Fruit fly (Drosophila melanogaster) whole organism, prepupa: ENCODE data around the gene CG46426.

Experiments used
- CG10631 ChIP-seq: fragments of 200-800 bp; sonication (Bioruptor generic); optimal IDR thresholded peaks from 2 replicates; lab custom pipeline; 2016; ENCODE audit warnings: missing biosample characterization, missing genetic modification characterization
- CG11762 ChIP-seq: fragments of 200-800 bp; sonication (Bioruptor generic); optimal IDR thresholded peaks from 3 replicates; lab custom pipeline; 2016; ENCODE audit warnings: missing biosample characterization, missing genetic modification characterization; ENCODE audit not compliant: insufficient read depth
- CG11902 ChIP-seq: fragments of 200-800 bp; sonication (Bioruptor generic); optimal IDR thresholded peaks from 3 replicates; lab custom pipeline; 2016; ENCODE audit warnings: missing biosample characterization, missing genetic modification characterization
- CG15336 ChIP-seq: fragments of 200-800 bp; sonication (Bioruptor generic); IDR thresholded peaks from 2 replicates; pipeline ENCODE4 v1.3.6; 2022; ENCODE audit warnings: missing biosample characterization, missing genetic modification characterization
- CG32006 ChIP-seq: fragments of 200-800 bp; sonication (Bioruptor generic); optimal IDR thresholded peaks from 3 replicates; lab custom pipeline; 2017; ENCODE audit warnings: missing biosample characterization, mild to moderate bottlenecking, missing genetic modification characterization
- CG34406 ChIP-seq: fragments of 200-800 bp; sonication (Bioruptor generic); optimal IDR thresholded peaks from 3 replicates; lab custom pipeline; 2016; ENCODE audit warnings: missing biosample characterization, missing genetic modification characterization
- CG3919 ChIP-seq: fragments of 200-800 bp; sonication (Bioruptor generic); optimal IDR thresholded peaks from 3 replicates; lab custom pipeline; 2016; ENCODE audit warnings: missing biosample characterization, missing genetic modification characterization
- CG4318 ChIP-seq: fragments of 200-800 bp; sonication (Bioruptor generic); optimal IDR thresholded peaks from 3 replicates; lab custom pipeline; 2017; ENCODE audit warnings: missing biosample characterization, mild to moderate bottlenecking, missing genetic modification characterization
- CG6163 ChIP-seq: fragments of 200-800 bp; sonication (Bioruptor generic); IDR thresholded peaks from 3 replicates; pipeline ENCODE4 v1.3.6; 2022; ENCODE audit warnings: missing biosample characterization, missing genetic modification characterization
- CG6792 ChIP-seq: fragments of 200-800 bp; sonication (Bioruptor generic); optimal IDR thresholded peaks from 3 replicates; lab custom pipeline; 2016; ENCODE audit warnings: missing biosample characterization, missing genetic modification characterization
- CG6854 ChIP-seq: fragments of 200-800 bp; sonication (Bioruptor generic); optimal IDR thresholded peaks from 2 replicates; lab custom pipeline; 2017; ENCODE audit warnings: missing biosample characterization, mild to moderate bottlenecking, missing genetic modification characterization
- CG7368 ChIP-seq: fragments of 200-800 bp; sonication (Bioruptor generic); optimal IDR thresholded peaks from 3 replicates; lab custom pipeline; 2016; ENCODE audit warnings: missing biosample characterization, missing genetic modification characterization
- CG8119 ChIP-seq: fragments of 200-800 bp; sonication (Bioruptor generic); IDR thresholded peaks from 3 replicates; pipeline ENCODE4 v1.3.6; 2022; ENCODE audit warnings: missing biosample characterization, missing genetic modification characterization
- CG8319 ChIP-seq: fragments of 200-800 bp; sonication (Bioruptor generic); optimal IDR thresholded peaks from 3 replicates; lab custom pipeline; 2016; ENCODE audit warnings: missing biosample characterization, missing genetic modification characterization
- CG9139 ChIP-seq: fragments of 200-800 bp; sonication (Bioruptor generic); optimal IDR thresholded peaks from 3 replicates; lab custom pipeline; 2017; ENCODE audit warnings: missing biosample characterization, mild to moderate bottlenecking, missing genetic modification characterization
- Eip78C ChIP-seq: fragments of 200-800 bp; sonication (Bioruptor generic); peaks from one replicate; lab custom pipeline; 2016; ENCODE audit warnings: missing biosample characterization, missing genetic modification characterization
- Eip93F ChIP-seq: fragments of 200-800 bp; sonication (Bioruptor generic); optimal IDR thresholded peaks from 2 replicates; lab custom pipeline; 2016; ENCODE audit warnings: missing biosample characterization, mild to moderate bottlenecking, missing genetic modification characterization
- Ets21C ChIP-seq: fragments of 200-800 bp; sonication (Bioruptor generic); optimal IDR thresholded peaks from 3 replicates; lab custom pipeline; 2016; ENCODE audit warnings: missing biosample characterization, missing genetic modification characterization
- Gug ChIP-seq: fragments of 200-800 bp; sonication (Bioruptor generic); IDR thresholded peaks from 2 replicates; pipeline ENCODE4 v1.3.6; 2022; ENCODE audit warnings: missing biosample characterization, missing genetic modification characterization
- Hr38 ChIP-seq: sonication (Bioruptor generic); optimal IDR thresholded peaks from 2 replicates; lab custom pipeline; 2016; ENCODE audit warnings: missing biosample characterization, missing genetic modification characterization
- Hr39 ChIP-seq: fragments of 200-800 bp; sonication (Bioruptor generic); optimal IDR thresholded peaks from 2 replicates; lab custom pipeline; 2016; ENCODE audit warnings: missing biosample characterization, missing genetic modification characterization
- Hr4 ChIP-seq: fragments of 200-800 bp; sonication (Bioruptor generic); optimal IDR thresholded peaks from 3 replicates; lab custom pipeline; 2016; ENCODE audit warnings: missing biosample characterization, missing genetic modification characterization
- Lpt ChIP-seq: fragments of 200-800 bp; sonication (Bioruptor generic); optimal IDR thresholded peaks from 3 replicates; lab custom pipeline; 2016; ENCODE audit warnings: missing biosample characterization, missing genetic modification characterization
- Met ChIP-seq: fragments of 200-800 bp; sonication (Bioruptor generic); optimal IDR thresholded peaks from 3 replicates; lab custom pipeline; 2016; ENCODE audit warnings: missing biosample characterization, missing genetic modification characterization
- OdsH ChIP-seq: fragments of 200-800 bp; sonication (Bioruptor generic); optimal IDR thresholded peaks from 3 replicates; lab custom pipeline; 2016; ENCODE audit warnings: missing biosample characterization, missing genetic modification characterization
- Smox ChIP-seq: fragments of 200-800 bp; sonication (Bioruptor generic); optimal IDR thresholded peaks from 3 replicates; lab custom pipeline; 2016; ENCODE audit warnings: missing biosample characterization, missing genetic modification characterization
- Sox102F ChIP-seq: fragments of 200-800 bp; sonication (Bioruptor generic); optimal IDR thresholded peaks from 2 replicates; lab custom pipeline; 2016; ENCODE audit warnings: missing biosample characterization, mild to moderate bottlenecking, missing genetic modification characterization
- Sox14 ChIP-seq: fragments of 200-800 bp; sonication (Bioruptor generic); optimal IDR thresholded peaks from 3 replicates; lab custom pipeline; 2016; ENCODE audit warnings: missing biosample characterization, missing genetic modification characterization
- Sox15 ChIP-seq: fragments of 200-800 bp; sonication (Bioruptor generic); optimal IDR thresholded peaks from 3 replicates; lab custom pipeline; 2016; ENCODE audit warnings: missing biosample characterization, missing genetic modification characterization
- achi ChIP-seq: fragments of 200-800 bp; sonication (Bioruptor generic); optimal IDR thresholded peaks from 3 replicates; lab custom pipeline; 2016; ENCODE audit warnings: missing biosample characterization, missing genetic modification characterization
- acj6 ChIP-seq: fragments of 200-800 bp; sonication (Bioruptor generic); optimal IDR thresholded peaks from 3 replicates; lab custom pipeline; 2016; ENCODE audit warnings: missing biosample characterization, missing genetic modification characterization
- cyc ChIP-seq: fragments of 200-800 bp; sonication (Bioruptor generic); optimal IDR thresholded peaks from 3 replicates; lab custom pipeline; 2016; ENCODE audit warnings: missing biosample characterization, missing genetic modification characterization
- dac ChIP-seq: fragments of 200-800 bp; sonication (Bioruptor generic); optimal IDR thresholded peaks from 2 replicates; lab custom pipeline; 2017; ENCODE audit warnings: missing biosample characterization, mild to moderate bottlenecking, missing genetic modification characterization
- dsx ChIP-seq: fragments of 200-800 bp; optimal IDR thresholded peaks from 3 replicates; lab custom pipeline; 2019; ENCODE audit warnings: missing biosample characterization, mild to moderate bottlenecking, missing genetic modification characterization, moderate library complexity; ENCODE audit not compliant: poor library complexity, severe bottlenecking
- eg ChIP-seq: fragments of 200-800 bp; sonication (Bioruptor generic); IDR thresholded peaks from 3 replicates; pipeline ENCODE4 v1.3.6; 2022; ENCODE audit warnings: missing biosample characterization, missing genetic modification characterization
- esn ChIP-seq: fragments of 200-800 bp; sonication (Bioruptor generic); optimal IDR thresholded peaks from 2 replicates; lab custom pipeline; 2016; ENCODE audit warnings: missing biosample characterization, mild to moderate bottlenecking, missing genetic modification characterization, moderate library complexity
- fd59A ChIP-seq: fragments of 200-800 bp; sonication (Bioruptor generic); optimal IDR thresholded peaks from 2 replicates; lab custom pipeline; 2017; ENCODE audit warnings: missing biosample characterization, mild to moderate bottlenecking, missing genetic modification characterization, missing genetic modification reagents
- fd85E ChIP-seq: fragments of 200-800 bp; sonication (Bioruptor generic); optimal IDR thresholded peaks from 3 replicates; lab custom pipeline; 2016; ENCODE audit warnings: missing biosample characterization, missing genetic modification characterization
- fkh ChIP-seq: fragments of 200-800 bp; sonication (Bioruptor generic); optimal IDR thresholded peaks from 3 replicates; lab custom pipeline; 2017; ENCODE audit warnings: missing biosample characterization, mild to moderate bottlenecking, missing genetic modification characterization, moderate library complexity
- pdm3 ChIP-seq: fragments of 200-800 bp; sonication (Bioruptor generic); optimal IDR thresholded peaks from 3 replicates; lab custom pipeline; 2016; ENCODE audit warnings: missing biosample characterization, missing genetic modification characterization
- salr ChIP-seq, 2 experiments: fragments of 200-800 bp; sonication (Bioruptor generic); optimal IDR thresholded peaks; 3 replicates each; lab custom pipeline; 2016 to 2018; ENCODE audit warnings: missing biosample characterization in 2 of 2, missing genetic modification characterization in 2 of 2, mild to moderate bottlenecking in 1 of 2
- spab ChIP-seq: fragments of 200-800 bp; sonication (Bioruptor generic); optimal IDR thresholded peaks from 2 replicates; lab custom pipeline; 2017; ENCODE audit warnings: missing biosample characterization, mild to moderate bottlenecking, missing genetic modification characterization, missing genetic modification reagents
- ss ChIP-seq, 2 experiments: fragments of 200-800 bp; sonication (Bioruptor generic); optimal IDR thresholded peaks; 2 replicates in 1 of 2; 3 replicates in 1 of 2; lab custom pipeline; 2017 to 2018; ENCODE audit warnings: mild to moderate bottlenecking in 2 of 2, missing biosample characterization in 2 of 2, missing genetic modification characterization in 2 of 2, moderate library complexity in 1 of 2
- svp ChIP-seq: fragments of 200-800 bp; sonication (Bioruptor generic); peaks from one replicate; lab custom pipeline; 2016; ENCODE audit warnings: missing biosample characterization, missing genetic modification characterization
- topi ChIP-seq: fragments of 200-800 bp; sonication (Bioruptor generic); optimal IDR thresholded peaks from 3 replicates; lab custom pipeline; 2016; ENCODE audit warnings: missing biosample characterization, missing genetic modification characterization
- vri ChIP-seq: fragments of 200-800 bp; sonication (Bioruptor generic); optimal IDR thresholded peaks from 3 replicates; lab custom pipeline; 2016; ENCODE audit warnings: missing biosample characterization, mild to moderate bottlenecking, missing genetic modification characterization

CG46426 gene

dm6 chr2L:11804228-11805044 is 38.2 kb upstream of the CG46426 start (continued):
- TF ChIP-seq dac (no peak), CG8319 (GFP tag; lab: Kevin White, UChicago) (no peak), Lpt (GFP tag; lab: Kevin White, UChicago) (peak; percentile 26), topi (no peak), Hr39 (GFP tag; lab: Kevin White, UChicago) (no peak), CG34406 (GFP tag; lab: Kevin White, UChicago) (no peak), CG6163 (GFP tag; lab: Robert Waterston, UW) (no peak), Hr4 (GFP tag; lab: Kevin White, UChicago) (no peak), CG6854 (GFP tag; lab: Kevin White, UChicago) (no peak), dsx (GFP tag; lab: Kevin White, UChicago) (peak; percentile 32), fd59A (GFP tag; lab: Kevin White, UChicago) (no peak), Gug (no peak), eg (GFP tag; lab: Robert Waterston, UW) (peak; percentile 23; the same call in 1 of the 3 replicates), CG8119 (GFP tag; lab: Robert Waterston, UW) (no peak)

DNA sequence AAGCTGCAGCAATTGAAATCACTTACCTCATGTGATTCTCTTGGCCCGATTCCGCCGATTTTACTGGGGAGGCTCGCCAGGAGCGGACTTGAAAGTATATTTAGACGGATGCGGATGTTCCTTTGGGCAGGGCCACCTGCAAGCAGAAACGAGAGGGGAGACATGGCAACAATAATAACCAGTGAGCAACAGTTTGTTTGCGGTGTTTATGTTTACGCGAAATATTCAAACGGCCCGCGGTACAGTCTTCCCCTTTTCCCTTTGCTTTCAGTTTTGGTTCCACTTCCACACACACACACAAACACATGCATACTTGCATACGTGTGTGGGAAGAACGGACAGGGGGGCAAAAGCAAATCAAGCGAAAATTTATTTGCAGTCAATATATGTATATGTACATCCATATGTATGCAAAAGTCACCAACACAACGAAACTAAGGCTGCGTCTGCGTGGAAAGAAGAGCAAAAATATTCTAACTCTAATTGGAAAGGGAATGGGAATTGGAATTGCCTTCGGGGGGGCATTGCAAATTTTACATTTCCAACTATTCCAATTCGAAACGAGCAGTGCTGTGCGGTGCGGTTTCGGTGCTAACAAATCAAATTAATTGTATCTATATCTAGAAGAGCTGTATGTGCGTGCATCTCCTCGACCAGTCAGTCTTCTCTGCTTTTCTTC is 36.5 kb upstream of the CG46426 start:
- TF ChIP-seq CG32006 (GFP tag; lab: Kevin White, UChicago) (no peak), Sox102F (GFP tag; lab: Kevin White, UChicago) (no peak), OdsH (GFP tag; lab: Kevin White, UChicago) (no peak), cyc (GFP tag; lab: Kevin White, UChicago) (no peak), CG6163 (GFP tag; lab: Robert Waterston, UW) (no peak), Gug (no peak), dac (no peak), Sox14 (no peak), Hr4 (GFP tag; lab: Kevin White, UChicago) (no peak), Met (GFP tag; lab: Kevin White, UChicago) (no peak), Eip93F (GFP tag; lab: Kevin White, UChicago) (no peak), CG11902 (GFP tag; lab: Kevin White, UChicago) (peak; percentile 42), fd85E (GFP tag; lab: Kevin White, UChicago) (no peak), Hr38 (GFP tag; lab: Kevin White, UChicago) (no peak), dsx (GFP tag; lab: Kevin White, UChicago) (no peak), esn (GFP tag; lab: Kevin White, UChicago) (peak; percentile 11), fkh (GFP tag; lab: Kevin White, UChicago) (peak; percentile 27), CG4318 (no peak), achi (GFP tag; lab: Kevin White, UChicago) (no peak), CG7368 (GFP tag; lab: Kevin White, UChicago) (no peak), fd59A (GFP tag; lab: Kevin White, UChicago) (no peak), CG11762 (GFP tag; lab: Kevin White, UChicago) (no peak), salr (GFP tag; optimal IDR thresholded peaks at IDR 0.05; lab: Kevin White, UChicago) (no peak), Ets21C (GFP tag; lab: Kevin White, UChicago) (no peak), eg (GFP tag; lab: Robert Waterston, UW) (no peak), vri (GFP tag; lab: Kevin White, UChicago) (peak; percentile 41), CG3919 (GFP tag; lab: Kevin White, UChicago) (no peak), CG15336 (GFP tag; lab: Robert Waterston, UW) (no peak), spab (no peak), Sox15 (GFP tag; lab: Kevin White, UChicago) (no peak), ss (GFP tag; optimal IDR thresholded peaks at IDR 0.05; lab: Kevin White, UChicago) (no peak), svp (GFP tag; lab: Kevin White, UChicago) (no peak), Eip78C (GFP tag; lab: Kevin White, UChicago) (peak; percentile 48), Hr39 (GFP tag; lab: Kevin White, UChicago) (no peak), pdm3 (GFP tag; lab: Kevin White, UChicago) (no peak), CG10631 (GFP tag; lab: Kevin White, UChicago) (no peak), CG6854 (GFP tag; lab: Kevin White, UChicago) (no peak), CG9139 (GFP tag; lab: Kevin White, UChicago) (no peak), Smox (GFP tag; lab: Kevin White, UChicago) (no peak), acj6 (GFP tag; lab: Kevin White, UChicago) (no peak), Lpt (GFP tag; lab: Kevin White, UChicago) (peak; percentile 1), CG34406 (GFP tag; lab: Kevin White, UChicago) (no peak), CG8119 (GFP tag; lab: Robert Waterston, UW) (no peak), CG6792 (no peak)
